Worm (Caenorhabditis elegans): ENCODE results near the gene sel-13.

DNA sequence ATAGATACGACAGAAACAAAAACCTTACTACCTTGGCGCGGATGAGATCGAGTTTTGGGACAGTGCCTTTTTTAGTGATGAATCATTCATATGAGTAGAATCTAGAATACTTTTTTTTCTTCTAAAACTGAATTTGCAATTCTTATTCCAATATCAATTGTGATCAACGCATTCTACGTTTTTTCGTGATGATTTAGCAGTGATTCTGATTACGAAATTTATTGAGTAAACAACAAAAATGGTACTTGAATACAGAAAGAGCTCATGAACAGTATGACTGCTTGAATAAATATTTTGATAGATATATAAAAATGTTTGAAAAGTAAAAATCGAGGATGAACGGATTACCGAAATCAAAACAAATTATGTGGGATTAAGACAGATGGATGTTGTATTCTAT, 15.1 kb upstream of the sel-13 start, which contains the start of gene him-18:
- TF ChIP-seq ztf-23 (GFP tag; IDR thresholded peaks at IDR 0.05) (no peak), flt-1 (GFP tag; IDR thresholded peaks at IDR 0.05) (no peak), klf-2 (GFP tag; conservative IDR thresholded peaks at IDR 0.05) (no peak), med-1 (GFP tag; optimal IDR thresholded peaks at IDR 0.05; ENCODE audit: insufficient read depth) (no peak), cog-1 (tag; optimal IDR thresholded peaks at IDR 0.05) (no peak), ztf-29 (GFP tag; IDR thresholded peaks at IDR 0.05) (no peak), ref-1 (GFP tag; conservative IDR thresholded peaks at IDR 0.05) (no peak), T22C8.4 (GFP tag; IDR thresholded peaks at IDR 0.05) (no peak)

Measured in whole organism, midembryonic.